Worm (Caenorhabditis elegans) whole organism, young adult: ENCODE data around the gene D2021.4.

ENCODE experiments used
- F55B11.4 ChIP-seq: sonication (generic microtip); optimal IDR thresholded peaks from 2 replicates; lab custom pipeline; 2016; ENCODE audit warnings: missing compliant biosample characterization, missing genetic modification characterization, borderline replicate concordance; ENCODE audit not compliant: insufficient read depth
- K11D2.4 ChIP-seq: fragments of 200-800 bp; sonication (Bioruptor generic); IDR thresholded peaks from 2 replicates; pipeline ENCODE4 v1.3.6; 2022; ENCODE audit warnings: missing genetic modification reagents, missing genetic modification characterization, missing compliant biosample characterization
- ZK185.1 ChIP-seq: sonication (generic microtip); optimal IDR thresholded peaks from 2 replicates; lab custom pipeline; 2016; ENCODE audit warnings: mild to moderate bottlenecking, missing genetic modification characterization, missing compliant biosample characterization; ENCODE audit not compliant: poor library complexity, severe bottlenecking
- aptf-2 ChIP-seq: fragments of 200-800 bp; sonication (Bioruptor generic); conservative IDR thresholded peaks from 2 replicates; pipeline ENCODE4 v1.3.6; 2022; ENCODE audit warnings: missing genetic modification reagents, missing genetic modification characterization, missing compliant biosample characterization
- dox-1 ChIP-seq: fragments of 200-800 bp; sonication (Bioruptor generic); IDR thresholded peaks from 2 replicates; pipeline ENCODE4 v1.3.6; 2022; ENCODE audit warnings: missing genetic modification reagents, missing genetic modification characterization, missing compliant biosample characterization
- hlh-26 ChIP-seq: fragments of 200-800 bp; sonication (Bioruptor generic); conservative IDR thresholded peaks from 2 replicates; pipeline ENCODE4 v1.3.6; 2022; ENCODE audit warnings: missing genetic modification reagents, missing genetic modification characterization, missing compliant biosample characterization
- nfya-1 ChIP-seq: sonication (generic microtip); optimal IDR thresholded peaks from 2 replicates; lab custom pipeline; 2017; ENCODE audit warnings: antibody characterized with exemption, missing compliant biosample characterization, missing genetic modification characterization, borderline replicate concordance; ENCODE audit not compliant: insufficient read depth
- nhr-90 ChIP-seq: sonication (generic microtip); optimal IDR thresholded peaks from 2 replicates; lab custom pipeline; 2016; ENCODE audit warnings: missing genotype, mild to moderate bottlenecking, missing genetic modification characterization, missing compliant biosample characterization
- rpc-1 ChIP-seq, 2 experiments: fragments of 150-350 bp in 1 of 2; sonication (generic microtip) in 1 of 2; optimal IDR thresholded peaks; 2 replicates each; lab custom pipeline; 2014 to 2018; ENCODE audit warnings: missing biosample characterization in 1 of 2, missing genetic modification characterization in 1 of 2, missing genetic modification reagents in 1 of 2, missing genotype in 1 of 2
- snpc-1.3 ChIP-seq: sonication (generic microtip); optimal IDR thresholded peaks from 2 replicates; lab custom pipeline; 2017; ENCODE audit warnings: missing genetic modification characterization, mild to moderate bottlenecking, missing compliant biosample characterization, antibody characterized with exemption, moderate library complexity, missing genotype, missing genetic modification reagents; ENCODE audit not compliant: insufficient read depth
- sptf-2 ChIP-seq: fragments of 200-800 bp; sonication (Bioruptor generic); optimal IDR thresholded peaks from 2 replicates; lab custom pipeline; 2018; ENCODE audit warnings: mild to moderate bottlenecking, missing genetic modification characterization, missing compliant biosample characterization
- unc-62 ChIP-seq: fragments of 150-350 bp; optimal IDR thresholded peaks from 2 replicates; lab custom pipeline; 2014; ENCODE audit warnings: missing biosample characterization, missing genetic modification reagents, missing genetic modification characterization
- zim-3 ChIP-seq: sonication (generic microtip); optimal IDR thresholded peaks from 2 replicates; lab custom pipeline; 2017; ENCODE audit warnings: mild to moderate bottlenecking, missing genetic modification characterization, moderate library complexity, missing compliant biosample characterization

DNA sequence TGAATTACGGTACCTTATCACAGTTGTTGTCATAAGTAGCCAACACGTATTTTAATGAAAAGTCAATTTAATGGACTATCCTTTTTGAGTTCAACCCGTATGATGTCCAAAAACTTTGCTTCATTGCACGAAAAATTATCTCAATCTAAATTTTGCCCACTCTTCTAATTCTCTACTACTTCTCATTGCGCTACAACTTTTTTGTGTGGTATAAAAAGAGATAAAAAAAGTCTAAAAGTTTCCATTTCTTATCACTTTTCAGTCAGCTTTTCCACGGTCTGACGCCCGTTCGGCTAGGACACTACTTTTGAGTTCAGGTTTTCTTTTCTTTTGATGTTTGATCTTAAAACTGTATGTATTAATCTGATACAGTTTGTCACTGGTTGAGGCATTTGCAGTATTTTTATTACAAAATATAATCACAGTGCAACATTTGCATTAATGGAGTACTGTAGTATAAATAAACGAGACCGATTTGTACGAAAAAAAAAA lies 19.0 kb upstream of the D2021.4 start:
- no peak for TF ChIP-seq nfya-1 (tag; lab: Kevin White, UChicago)
- TF ChIP-seq sptf-2 (GFP tag; lab: Kevin White, UChicago): no peak
- no peak for TF ChIP-seq hlh-26 (GFP tag; lab: Robert Waterston, UW)
- no peak for TF ChIP-seq unc-62 (GFP tag; lab: Kevin White, UChicago)
- no peak for TF ChIP-seq rpc-1 (optimal IDR thresholded peaks at IDR 0.05; lab: Kevin White, UChicago)
- no peak for TF ChIP-seq rpc-1 (tag; optimal IDR thresholded peaks at IDR 0.05; lab: Kevin White, UChicago)
- TF ChIP-seq K11D2.4: no peak
- no peak for TF ChIP-seq aptf-2
- TF ChIP-seq nhr-90: no peak
- no peak for TF ChIP-seq dox-1 (GFP tag; lab: Robert Waterston, UW)
- TF ChIP-seq F55B11.4 (tag; lab: Kevin White, UChicago): no peak
- TF ChIP-seq zim-3 (tag; lab: Kevin White, UChicago): no peak
- no peak for TF ChIP-seq snpc-1.3 (tag; lab: Kevin White, UChicago)
- TF ChIP-seq ZK185.1 (tag; lab: Kevin White, UChicago): no peak
